In the genomic region with DNA sequence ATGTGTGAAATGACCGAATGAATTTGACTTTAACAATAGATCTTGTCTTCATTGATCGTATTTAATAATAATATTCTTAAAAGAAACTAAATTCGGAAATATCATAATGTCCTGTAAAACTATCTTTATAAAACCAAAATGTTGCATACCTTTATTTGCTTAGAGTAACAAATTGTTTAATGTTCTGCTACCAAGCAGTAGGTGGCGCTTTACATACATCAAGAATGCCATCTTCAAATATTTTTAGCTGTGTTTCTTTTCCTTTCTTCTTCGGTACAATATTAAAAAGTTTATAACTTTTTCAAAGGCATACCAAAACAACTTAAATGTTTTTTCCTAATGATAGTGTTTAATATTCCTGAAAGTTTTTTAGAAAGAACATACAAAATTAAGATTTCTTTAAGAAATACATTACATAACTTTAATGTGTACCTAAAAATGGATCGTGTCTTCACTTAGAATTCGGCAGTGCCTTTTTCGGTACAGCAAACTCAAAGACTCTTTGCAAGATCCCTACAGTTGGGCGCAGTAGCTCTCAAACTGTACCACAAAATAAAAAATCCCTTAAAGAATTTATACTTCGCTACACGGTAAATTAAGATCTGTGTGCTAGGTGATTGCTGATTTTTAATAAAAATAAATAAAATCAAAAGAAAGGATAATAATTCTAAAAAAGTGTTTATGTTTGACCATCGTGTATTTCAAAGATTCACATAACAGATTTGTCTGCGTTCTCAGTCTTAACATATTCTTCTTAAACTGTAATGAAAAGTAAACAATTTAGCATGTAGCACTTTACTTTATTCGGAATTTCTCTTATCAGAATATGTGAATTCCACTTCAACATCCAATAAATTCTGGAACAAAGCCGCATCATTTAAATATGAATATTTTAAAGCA, we compare ENCODE assay signal across 4 fruit fly cellular contexts.
TF ChIP-seq lines count a peak whose summit lies in the region.

No protein-coding gene starts in this region.

- TF ChIP-seq CTCF in S2 (optimal IDR thresholded peaks at IDR 0.05; lab: Kevin White, UChicago), result peak; percentile 56 to 87
- TF ChIP-seq CTCF in whole organism, embryonic (GFP tag; optimal IDR thresholded peaks at IDR 0.05; lab: Kevin White, UChicago), result peak; percentile 89

TF ChIP-seq in whole organism, embryonic, 481 proteins besides CTCF, POLR2A, EP300 and RAD21 (continues in another document):
- peak; percentile 29 for TF ChIP-seq CG4424 (GFP tag; optimal IDR thresholded peaks at IDR 0.05; lab: Kevin White, UChicago)
- peak; percentile 9 for TF ChIP-seq Hsf (GFP tag; optimal IDR thresholded peaks at IDR 0.05; lab: Kevin White, UChicago)
- TF ChIP-seq CG8290 (GFP tag; optimal IDR thresholded peaks at IDR 0.05; lab: Kevin White, UChicago), result peak; percentile 18
- no peak for TF ChIP-seq CG8290 (tag; optimal IDR thresholded peaks at IDR 0.05; lab: Kevin White, UChicago)
- 0 out of 3 replicates have a peak, but pooled peaks have one; percentile 7 for TF ChIP-seq ci (GFP tag; IDR thresholded peaks at IDR 0.05; lab: Robert Waterston, UW)
- TF ChIP-seq CG7839 (tag; optimal IDR thresholded peaks at IDR 0.05; lab: Kevin White, UChicago), result peak; percentile 30
- no peak for TF ChIP-seq cato (GFP tag; optimal IDR thresholded peaks at IDR 0.05; lab: Kevin White, UChicago; ENCODE audit: borderline replicate concordance)
- peak; percentile 6 for TF ChIP-seq dmrt11E (tag; optimal IDR thresholded peaks at IDR 0.05; lab: Kevin White, UChicago)
- TF ChIP-seq CG18764 (GFP tag; optimal IDR thresholded peaks at IDR 0.05; lab: Kevin White, UChicago), result no peak
- TF ChIP-seq lab (GFP tag; optimal IDR thresholded peaks at IDR 0.05; lab: Kevin White, UChicago), result no peak
- peak; percentile 40 for TF ChIP-seq D19A (tag; optimal IDR thresholded peaks at IDR 0.05; lab: Kevin White, UChicago)
- peak; percentile 58 for TF ChIP-seq cad (GFP tag; optimal IDR thresholded peaks at IDR 0.05; lab: Kevin White, UChicago)
- peak; percentile 71 for TF ChIP-seq pita (GFP tag; optimal IDR thresholded peaks at IDR 0.05; lab: Kevin White, UChicago)
- no peak for TF ChIP-seq Abd-B (GFP tag; optimal IDR thresholded peaks at IDR 0.05; lab: Kevin White, UChicago)
- no peak for TF ChIP-seq Nf-YC (tag; optimal IDR thresholded peaks at IDR 0.05; lab: Kevin White, UChicago)
- no peak for TF ChIP-seq CG13296 (GFP tag; optimal IDR thresholded peaks at IDR 0.05; lab: Kevin White, UChicago)
- peak; percentile 35 for TF ChIP-seq CG8359 (GFP tag; optimal IDR thresholded peaks at IDR 0.05; lab: Kevin White, UChicago; ENCODE audit: borderline replicate concordance)
- TF ChIP-seq Lhr (GFP tag; optimal IDR thresholded peaks at IDR 0.05; lab: Kevin White, UChicago), result peak; percentile 2
- TF ChIP-seq pros (GFP tag; optimal IDR thresholded peaks at IDR 0.05; lab: Kevin White, UChicago), result peak; percentile 20
- TF ChIP-seq CG13424 (tag; optimal IDR thresholded peaks at IDR 0.05; lab: Kevin White, UChicago), result peak; percentile 4
- 0 out of 2 replicates have a peak, but pooled peaks have one; percentile 15 for TF ChIP-seq CG6689 (GFP tag; IDR thresholded peaks at IDR 0.05; lab: Robert Waterston, UW)
- TF ChIP-seq CG2202 (tag; optimal IDR thresholded peaks at IDR 0.05; lab: Kevin White, UChicago), result no peak
- TF ChIP-seq bsh (GFP tag; optimal IDR thresholded peaks at IDR 0.05; lab: Kevin White, UChicago), result peak in 1 of 2 experiments; percentile 21
- peak; percentile 67 for TF ChIP-seq Med (GFP tag; lab: Kevin White, UChicago)
- no peak for TF ChIP-seq HmgZ (tag; optimal IDR thresholded peaks at IDR 0.05; lab: Kevin White, UChicago)

TF ChIP-seq in whole organism, prepupa, 60 proteins besides CTCF, POLR2A, EP300 and RAD21:
- no peak for TF ChIP-seq Smox (GFP tag; optimal IDR thresholded peaks at IDR 0.05; lab: Kevin White, UChicago)
- TF ChIP-seq Eip78C (GFP tag; lab: Kevin White, UChicago), result peak; percentile 57
- peak; percentile 3 for TF ChIP-seq esn (GFP tag; optimal IDR thresholded peaks at IDR 0.05; lab: Kevin White, UChicago)
- TF ChIP-seq Met (GFP tag; optimal IDR thresholded peaks at IDR 0.05; lab: Kevin White, UChicago), result peak; percentile 9
- peak; percentile 6 for TF ChIP-seq Hr4 (GFP tag; optimal IDR thresholded peaks at IDR 0.05; lab: Kevin White, UChicago)
- TF ChIP-seq eg (GFP tag; IDR thresholded peaks at IDR 0.05; lab: Robert Waterston, UW), result no peak

TF ChIP-seq in whole organism, wandering third instar larva, 38 proteins besides CTCF, POLR2A, EP300 and RAD21:
- TF ChIP-seq Myc (optimal IDR thresholded peaks at IDR 0.05; lab: Kevin White, UChicago) (peak; percentile 74), lola (GFP tag; optimal IDR thresholded peaks at IDR 0.05; lab: Kevin White, UChicago) (no peak)
